Worm (Caenorhabditis elegans): Measurements from ENCODE around the gene exc-13.

DNA sequence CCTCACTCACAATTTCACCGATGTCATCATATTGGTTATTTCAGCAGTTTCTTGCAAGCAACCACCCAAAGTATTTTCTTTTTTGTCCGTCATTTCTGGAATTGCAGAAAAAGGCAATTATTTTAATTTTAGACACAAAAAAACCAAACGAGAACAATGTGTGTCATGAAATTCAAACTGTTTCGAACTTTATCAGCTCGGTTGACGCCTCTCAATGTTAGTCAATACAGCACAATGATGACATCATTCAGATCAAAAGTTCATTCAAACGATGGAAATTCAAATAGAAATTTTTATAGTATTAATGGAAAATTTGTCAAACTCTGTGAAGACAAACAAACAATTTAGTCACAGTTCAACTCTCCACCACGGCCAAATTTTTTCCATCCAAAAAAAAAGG, 26.9 kb downstream of the exc-13 start, which contains the start of gene fbxa-105:
- TF ChIP-seq ceh-82 (tag; optimal IDR thresholded peaks at IDR 0.05) (no peak), nhr-77 (tag; optimal IDR thresholded peaks at IDR 0.05) (no peak), ama-1 (optimal IDR thresholded peaks at IDR 0.05) (no peak), nhr-237 (tag; optimal IDR thresholded peaks at IDR 0.05) (no peak), elt-1 (tag; optimal IDR thresholded peaks at IDR 0.05) (no peak), ztf-11 (tag; optimal IDR thresholded peaks at IDR 0.05) (no peak), R02D3.7 (tag; optimal IDR thresholded peaks at IDR 0.05) (no peak), fos-1 (tag; optimal IDR thresholded peaks at IDR 0.05) (peak; percentile 70), nhr-6 (tag; optimal IDR thresholded peaks at IDR 0.05) (no peak), lsy-2 (tag; optimal IDR thresholded peaks at IDR 0.05) (no peak), zag-1 (tag; optimal IDR thresholded peaks at IDR 0.05) (no peak), ztf-1 (GFP tag; conservative IDR thresholded peaks at IDR 0.05) (no peak), alr-1 (tag; optimal IDR thresholded peaks at IDR 0.05) (no peak), sma-3 (GFP tag; optimal IDR thresholded peaks at IDR 0.05) (no peak)

Data from whole organism, L2 larva.